Fruit fly (Drosophila melanogaster): Measurements from ENCODE around the gene Sfp26Ad.

The Sfp26Ad gene

dm6 chr2L:5964851-5965250 lies 21.7 kb upstream of the Sfp26Ad start, which contains the start of gene psd:
TSS of gene psd (minus strand) at chr2L:5964951.
- no peak for TF ChIP-seq CG8478 (optimal IDR thresholded peaks at IDR 0.05)
- TF ChIP-seq Dll (optimal IDR thresholded peaks at IDR 0.05), result no peak
- no peak for TF ChIP-seq EcR (GFP tag; optimal IDR thresholded peaks at IDR 0.05)
- no peak for TF ChIP-seq psq (optimal IDR thresholded peaks at IDR 0.05)
- TF ChIP-seq pan (optimal IDR thresholded peaks at IDR 0.05), result no peak
- TF ChIP-seq usp (GFP tag; optimal IDR thresholded peaks at IDR 0.05), result no peak

dm6 chr2L:5964211-5964610 lies 21.1 kb upstream of the Sfp26Ad start:
- TF ChIP-seq psq (optimal IDR thresholded peaks at IDR 0.05) (no peak), Dll (optimal IDR thresholded peaks at IDR 0.05) (no peak), pan (optimal IDR thresholded peaks at IDR 0.05) (no peak), CG8478 (optimal IDR thresholded peaks at IDR 0.05) (no peak), usp (GFP tag; optimal IDR thresholded peaks at IDR 0.05) (no peak), EcR (GFP tag; optimal IDR thresholded peaks at IDR 0.05) (no peak)

dm6 chr2L:5963251-5963650 lies 20.1 kb upstream of the Sfp26Ad start:
- TF ChIP-seq psq (optimal IDR thresholded peaks at IDR 0.05) (no peak), usp (GFP tag; optimal IDR thresholded peaks at IDR 0.05) (no peak)

DNA sequence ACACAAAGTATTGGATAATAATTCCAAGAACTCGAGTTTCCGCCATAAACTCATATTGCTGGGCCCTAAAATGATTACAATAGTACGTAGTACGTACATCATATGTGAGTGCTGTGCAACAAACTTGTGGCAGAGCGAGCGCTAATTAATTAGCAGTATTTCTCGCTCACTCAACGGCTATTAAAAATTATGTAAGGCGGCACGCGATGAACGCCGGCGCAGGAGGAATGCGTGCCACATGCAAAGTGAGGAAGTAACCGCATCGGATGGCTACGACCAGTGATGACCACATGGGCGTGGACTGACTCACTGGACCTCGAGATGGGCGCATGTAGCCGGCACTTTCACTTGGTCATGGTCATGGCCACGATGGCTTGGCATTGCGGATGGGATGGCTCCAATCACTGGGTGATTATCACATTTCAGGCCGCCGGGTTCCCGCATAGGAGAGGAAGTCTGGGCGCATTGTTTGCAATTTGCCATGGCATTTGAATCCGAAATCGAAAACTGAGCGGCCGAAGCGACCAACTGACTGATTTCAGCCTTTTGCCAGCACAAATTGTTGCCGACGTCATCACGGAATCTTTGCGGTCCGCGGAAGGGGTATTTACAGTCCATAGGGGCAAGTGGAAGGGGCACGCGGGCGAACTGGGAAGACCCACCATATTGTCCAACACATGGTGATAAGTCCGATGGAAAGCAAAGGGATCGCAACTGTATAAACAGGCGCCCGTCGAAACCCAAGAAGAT lies 18.2 kb upstream of the Sfp26Ad start:
- TF ChIP-seq CG8478 (optimal IDR thresholded peaks at IDR 0.05), result no peak
- no peak for TF ChIP-seq psq (optimal IDR thresholded peaks at IDR 0.05)
- TF ChIP-seq Dll (optimal IDR thresholded peaks at IDR 0.05), result no peak
- TF ChIP-seq pan (optimal IDR thresholded peaks at IDR 0.05), result no peak
- TF ChIP-seq usp (GFP tag; optimal IDR thresholded peaks at IDR 0.05), result no peak
- TF ChIP-seq EcR (GFP tag; optimal IDR thresholded peaks at IDR 0.05), result no peak

- TF ChIP-seq usp (GFP tag; optimal IDR thresholded peaks at IDR 0.05), result no peak
- no peak for TF ChIP-seq EcR (GFP tag; optimal IDR thresholded peaks at IDR 0.05)
- no peak for TF ChIP-seq Dll (optimal IDR thresholded peaks at IDR 0.05)
- no peak for TF ChIP-seq CG8478 (optimal IDR thresholded peaks at IDR 0.05)
- TF ChIP-seq psq (optimal IDR thresholded peaks at IDR 0.05), result no peak
- TF ChIP-seq pan (optimal IDR thresholded peaks at IDR 0.05), result no peak
These were observed 17.0 kb upstream of the Sfp26Ad start, which contains the start of gene Vm26Aa for dm6 chr2L:5959863-5960658. TSS of gene Vm26Aa (minus strand) at chr2L:5960340.

- TF ChIP-seq EcR (GFP tag; optimal IDR thresholded peaks at IDR 0.05) (no peak), CG8478 (optimal IDR thresholded peaks at IDR 0.05) (no peak), psq (optimal IDR thresholded peaks at IDR 0.05) (no peak), Dll (optimal IDR thresholded peaks at IDR 0.05) (no peak), pan (optimal IDR thresholded peaks at IDR 0.05) (no peak), usp (GFP tag; optimal IDR thresholded peaks at IDR 0.05) (no peak)
These were observed 15.6 kb upstream of the Sfp26Ad start, which contains the start of gene Vm26Ac for dm6 chr2L:5958581-5959177. TSS of gene Vm26Ac (minus strand) at chr2L:5958631.

dm6 chr2L:5956706-5957105 lies 13.6 kb upstream of the Sfp26Ad start, which contains the start of the genes CG13998 and Vm26Ab:
TSS of gene CG13998 (minus strand) at chr2L:5956819.
TSS of gene Vm26Ab (plus strand) at chr2L:5957004.
- TF ChIP-seq usp (GFP tag; optimal IDR thresholded peaks at IDR 0.05) (no peak), psq (optimal IDR thresholded peaks at IDR 0.05) (no peak), CG8478 (optimal IDR thresholded peaks at IDR 0.05) (no peak), EcR (GFP tag; optimal IDR thresholded peaks at IDR 0.05) (no peak), pan (optimal IDR thresholded peaks at IDR 0.05) (no peak), Dll (optimal IDR thresholded peaks at IDR 0.05) (no peak)

DNA sequence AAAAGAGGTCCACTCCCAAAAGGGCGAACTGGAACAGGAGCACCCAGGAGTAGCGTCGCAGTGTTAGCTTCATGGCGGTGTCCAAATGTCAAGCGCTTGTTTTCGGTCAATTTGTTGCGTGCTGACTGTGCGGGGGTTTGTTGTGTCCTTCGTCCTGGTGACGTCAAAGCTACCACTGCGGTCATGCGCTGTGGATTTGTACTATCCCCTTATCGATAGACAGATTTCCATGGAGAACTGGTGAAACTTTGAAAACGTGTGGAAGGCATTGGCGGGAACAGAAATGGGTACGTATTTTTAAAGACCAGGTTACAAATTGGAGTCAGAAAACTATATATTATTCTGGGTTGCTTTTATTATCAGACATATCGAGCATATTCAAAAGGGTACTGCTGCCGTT lies 13.0 kb upstream of the Sfp26Ad start, which contains the start of gene CG13999:
Gene CG13999, minus strand, starts transcription at position 314 of the 400 bp plus-strand sequence.
- TF ChIP-seq CG8478 (optimal IDR thresholded peaks at IDR 0.05), result no peak
- no peak for TF ChIP-seq psq (optimal IDR thresholded peaks at IDR 0.05)
- TF ChIP-seq Dll (optimal IDR thresholded peaks at IDR 0.05), result no peak
- no peak for TF ChIP-seq EcR (GFP tag; optimal IDR thresholded peaks at IDR 0.05)
- no peak for TF ChIP-seq usp (GFP tag; optimal IDR thresholded peaks at IDR 0.05)

- TF ChIP-seq psq (optimal IDR thresholded peaks at IDR 0.05) (no peak), CG8478 (optimal IDR thresholded peaks at IDR 0.05) (no peak), Dll (optimal IDR thresholded peaks at IDR 0.05) (no peak), EcR (GFP tag; optimal IDR thresholded peaks at IDR 0.05) (no peak), usp (GFP tag; optimal IDR thresholded peaks at IDR 0.05) (no peak), pan (optimal IDR thresholded peaks at IDR 0.05) (no peak)
These were observed 5.8 kb upstream of the Sfp26Ad start, which contains the start of gene CG9044 for dm6 chr2L:5948775-5949526. TSS of gene CG9044 (plus strand) at chr2L:5949450.

- TF ChIP-seq pan (optimal IDR thresholded peaks at IDR 0.05) (no peak), psq (optimal IDR thresholded peaks at IDR 0.05) (no peak), Dll (optimal IDR thresholded peaks at IDR 0.05) (no peak), usp (GFP tag; optimal IDR thresholded peaks at IDR 0.05) (no peak), CG8478 (optimal IDR thresholded peaks at IDR 0.05) (no peak), EcR (GFP tag; optimal IDR thresholded peaks at IDR 0.05) (no peak)
These were observed 4.4 kb upstream of the Sfp26Ad start for dm6 chr2L:5947504-5947903.

DNA sequence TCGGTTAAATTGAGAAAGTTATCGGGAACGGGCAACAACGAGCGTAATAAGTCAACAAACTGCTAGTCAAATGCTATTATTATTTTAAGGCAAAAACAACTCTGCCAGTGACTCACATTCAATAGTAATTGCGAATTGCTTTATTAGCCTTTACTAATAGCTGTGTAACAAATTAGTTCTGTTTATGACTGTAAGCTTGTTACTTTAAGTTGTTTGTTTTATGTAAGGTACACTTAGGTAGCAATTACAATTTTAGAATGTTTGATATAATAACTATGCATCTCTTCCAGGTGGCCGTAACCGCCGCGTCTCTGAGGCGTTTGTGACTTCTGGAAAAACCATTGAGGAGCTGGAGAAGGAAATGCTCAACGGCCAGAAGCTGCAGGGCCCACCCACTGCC lies 3.6 kb upstream of the Sfp26Ad start:
- TF ChIP-seq usp (GFP tag; optimal IDR thresholded peaks at IDR 0.05) (no peak), pan (optimal IDR thresholded peaks at IDR 0.05) (no peak), CG8478 (optimal IDR thresholded peaks at IDR 0.05) (no peak), EcR (GFP tag; optimal IDR thresholded peaks at IDR 0.05) (no peak), Dll (optimal IDR thresholded peaks at IDR 0.05) (no peak), psq (optimal IDR thresholded peaks at IDR 0.05) (no peak)

All from whole organism.